Fruit fly (Drosophila melanogaster): ENCODE results near the gene CapaR.

CapaR gene

dm6 chr3L:21568848-21569372, 6.9 kb upstream of the CapaR start, which contains the start of the genes CRIF and SMC5 (continued):
- TF ChIP-seq CG6854 (GFP tag; optimal IDR thresholded peaks at IDR 0.05) (no peak), CG7357 (GFP tag; IDR thresholded peaks at IDR 0.05) (peak; percentile 62; the same call in 2 of the 3 replicates), Dp (GFP tag; optimal IDR thresholded peaks at IDR 0.05) (peak; percentile 57), sr (GFP tag; IDR thresholded peaks at IDR 0.05) (no peak), CG10366 (GFP tag; IDR thresholded peaks at IDR 0.05) (no peak), Neu2 (GFP tag; optimal IDR thresholded peaks at IDR 0.05; ENCODE audit: borderline replicate concordance) (peak; percentile 14), seq (GFP tag; IDR thresholded peaks at IDR 0.05) (no peak), her (GFP tag; optimal IDR thresholded peaks at IDR 0.05) (peak; percentile 43), nerfin-1 (tag; optimal IDR thresholded peaks at IDR 0.05) (peak; percentile 42), C15 (GFP tag; IDR thresholded peaks at IDR 0.05) (0 out of 3 replicates have a peak, but pooled peaks have one; percentile 28), CG8924 (tag; optimal IDR thresholded peaks at IDR 0.05) (no peak), jigr1 (GFP tag; IDR thresholded peaks at IDR 0.05) (peak; percentile 39; the same call in 1 of the 3 replicates), CG12391 (tag; optimal IDR thresholded peaks at IDR 0.05) (peak; percentile 80), Gsc (GFP tag; IDR thresholded peaks at IDR 0.05) (no peak), CG9437 (GFP tag; optimal IDR thresholded peaks at IDR 0.05) (no peak), slbo (GFP tag; IDR thresholded peaks at IDR 0.05) (peak; percentile 75), Camta (GFP tag; optimal IDR thresholded peaks at IDR 0.05) (peak; percentile 54), crol (GFP tag; IDR thresholded peaks at IDR 0.05) (no peak), CG33213 (GFP tag; optimal IDR thresholded peaks at IDR 0.05) (peak; percentile 63), ci (GFP tag; IDR thresholded peaks at IDR 0.05) (no peak), CG2199 (GFP tag; IDR thresholded peaks at IDR 0.05) (no peak), CG7963 (GFP tag; IDR thresholded peaks at IDR 0.05; ENCODE audit: partially characterized antibody) (no peak), B-H1 (GFP tag; IDR thresholded peaks at IDR 0.05) (peak; percentile 49; the same call in 1 of the 3 replicates), dmrt11E (tag; optimal IDR thresholded peaks at IDR 0.05) (peak; percentile 69), YL-1 (GFP tag; optimal IDR thresholded peaks at IDR 0.05) (peak; percentile 11), H2.0 (GFP tag; IDR thresholded peaks at IDR 0.05) (peak; percentile 22; the same call in 1 of the 2 replicates), az2 (GFP tag; optimal IDR thresholded peaks at IDR 0.05) (peak; percentile 67), jing (GFP tag; optimal IDR thresholded peaks at IDR 0.05) (no peak), Taf1 (GFP tag; IDR thresholded peaks at IDR 0.05) (no peak), Usf (GFP tag; optimal IDR thresholded peaks at IDR 0.05) (no peak), CG5953 (GFP tag; IDR thresholded peaks at IDR 0.05) (no peak), kay (GFP tag; optimal IDR thresholded peaks at IDR 0.05) (peak; percentile 53), CG2120 (GFP tag; optimal IDR thresholded peaks at IDR 0.05) (peak; percentile 88), CG14710 (tag; optimal IDR thresholded peaks at IDR 0.05) (peak; percentile 78), eve (GFP tag; optimal IDR thresholded peaks at IDR 0.05) (peak in 1 of 2 experiments; percentile 90), CG14667 (GFP tag; IDR thresholded peaks at IDR 0.05) (no peak), Atf-2 (GFP tag; optimal IDR thresholded peaks at IDR 0.05) (peak; percentile 65), Hr39 (optimal IDR thresholded peaks at IDR 0.05) (no peak), Stat92E (GFP tag; optimal IDR thresholded peaks at IDR 0.05) (peak in 1 of 3 experiments; percentile 72), chif (GFP tag; optimal IDR thresholded peaks at IDR 0.05) (peak; percentile 51 to 70), ap (GFP tag; IDR thresholded peaks at IDR 0.05) (no peak; the same call in 1 of the 2 replicates), ken (GFP tag; IDR thresholded peaks at IDR 0.05) (peak; percentile 40; the same call in 1 of the 3 replicates), Poxn (GFP tag; IDR thresholded peaks at IDR 0.05) (no peak), Lim3 (GFP tag; IDR thresholded peaks at IDR 0.05) (no peak), CG17912 (GFP tag; optimal IDR thresholded peaks at IDR 0.05) (no peak), Hr78 (GFP tag; optimal IDR thresholded peaks at IDR 0.05) (no peak), CG4360 (GFP tag; IDR thresholded peaks at IDR 0.05) (no peak), ham (GFP tag; IDR thresholded peaks at IDR 0.05) (no peak), CG10274 (GFP tag; optimal IDR thresholded peaks at IDR 0.05) (no peak), ro (GFP tag; IDR thresholded peaks at IDR 0.05) (no peak), CrebB (tag; optimal IDR thresholded peaks at IDR 0.05) (no peak), pho (GFP tag; optimal IDR thresholded peaks at IDR 0.05) (peak; percentile 76)

Data from whole organism, embryonic.